Worm (Caenorhabditis elegans) whole organism, late embryonic: Measurements from ENCODE around the gene srh-23.

ENCODE experiments used
- F13H6.1 ChIP-seq: sonication (generic microtip); optimal IDR thresholded peaks from 2 replicates; lab custom pipeline; 2016; ENCODE audit warnings: missing genetic modification characterization, missing compliant biosample characterization
- ceh-6 ChIP-seq: fragments of 200-800 bp; sonication (Bioruptor generic); optimal IDR thresholded peaks from 2 replicates; lab custom pipeline; 2018; ENCODE audit warnings: mild to moderate bottlenecking, missing genetic modification characterization, missing compliant biosample characterization
- dve-1 ChIP-seq: sonication (generic microtip); optimal IDR thresholded peaks from 2 replicates; lab custom pipeline; 2017; ENCODE audit warnings: antibody characterized with exemption, mild to moderate bottlenecking, missing genetic modification characterization, missing compliant biosample characterization
- pag-3 ChIP-seq: sonication (generic microtip); optimal IDR thresholded peaks from 2 replicates; lab custom pipeline; 2016; ENCODE audit warnings: missing compliant biosample characterization, missing genetic modification characterization, borderline replicate concordance

ce11 chrV:4951434-4951833 is 30.5 kb downstream of the srh-23 start, which contains the start of gene str-207:
- TF ChIP-seq dve-1 (no peak), F13H6.1 (tag; lab: Kevin White, UChicago) (no peak), pag-3 (tag; lab: Kevin White, UChicago) (no peak), ceh-6 (GFP tag; lab: Kevin White, UChicago) (no peak)
